Worm (Caenorhabditis elegans) whole organism, young adult: ENCODE data around the gene C03B1.5.

Experiments used
- B0336.3 ChIP-seq: fragments of 200-800 bp; sonication (Bioruptor generic); IDR thresholded peaks from 2 replicates; pipeline ENCODE4 v1.3.6; 2022; ENCODE audit warnings: missing genetic modification characterization, missing compliant biosample characterization
- C06A6.2 ChIP-seq: fragments of 200-800 bp; sonication (Bioruptor generic); conservative IDR thresholded peaks from 2 replicates; pipeline ENCODE4 v1.3.6; 2022; ENCODE audit warnings: missing genetic modification characterization, missing compliant biosample characterization
- F33H1.4 ChIP-seq: fragments of 200-800 bp; sonication (Bioruptor generic); IDR thresholded peaks from 2 replicates; pipeline ENCODE4 v1.3.6; 2022; ENCODE audit warnings: missing genetic modification reagents, missing genetic modification characterization, missing compliant biosample characterization
- F49E8.2 ChIP-seq: sonication (generic microtip); optimal IDR thresholded peaks from 3 replicates; lab custom pipeline; 2017; ENCODE audit warnings: missing genetic modification characterization, mild to moderate bottlenecking, missing compliant biosample characterization, antibody characterized with exemption, moderate library complexity; ENCODE audit not compliant: insufficient read depth
- F57A8.1 ChIP-seq: fragments of 200-800 bp; sonication (Bioruptor generic); optimal IDR thresholded peaks from 2 replicates; lab custom pipeline; 2018; ENCODE audit warnings: mild to moderate bottlenecking, missing genetic modification characterization, moderate library complexity, missing compliant biosample characterization
- Y53F4B.3 ChIP-seq: fragments of 200-800 bp; sonication (Bioruptor generic); IDR thresholded peaks from 2 replicates; pipeline ENCODE4 v1.3.6; 2022; ENCODE audit warnings: missing genetic modification reagents, missing genetic modification characterization, missing compliant biosample characterization
- Y53G8AR.9 ChIP-seq: fragments of 200-800 bp; sonication (Bioruptor generic); conservative IDR thresholded peaks from 2 replicates; pipeline ENCODE4 v1.3.6; 2022; ENCODE audit warnings: missing genetic modification reagents, missing genetic modification characterization, missing compliant biosample characterization
- Y67H2A.10 ChIP-seq: fragments of 200-800 bp; sonication (Bioruptor generic); conservative IDR thresholded peaks from 2 replicates; pipeline ENCODE4 v1.3.6; 2022; ENCODE audit warnings: missing genetic modification reagents, missing genetic modification characterization, missing compliant biosample characterization
- Y79H2A.3 ChIP-seq: fragments of 200-800 bp; sonication (Bioruptor generic); conservative IDR thresholded peaks from 2 replicates; pipeline ENCODE4 v1.3.6; 2022; ENCODE audit warnings: missing genetic modification reagents, missing genetic modification characterization, missing compliant biosample characterization
- aptf-3 ChIP-seq: fragments of 200-800 bp; sonication (Bioruptor generic); IDR thresholded peaks from 2 replicates; pipeline ENCODE4 v1.3.6; 2022; ENCODE audit warnings: missing genetic modification characterization, missing compliant biosample characterization
- atf-7 ChIP-seq: sonication (generic microtip); optimal IDR thresholded peaks from 2 replicates; lab custom pipeline; 2017; ENCODE audit warnings: mild to moderate bottlenecking, missing genetic modification characterization, missing compliant biosample characterization
- athp-1 ChIP-seq: sonication (generic microtip); optimal IDR thresholded peaks from 2 replicates; lab custom pipeline; 2017; ENCODE audit warnings: mild to moderate bottlenecking, missing genetic modification characterization, missing compliant biosample characterization
- attf-3 ChIP-seq: fragments of 200-800 bp; sonication (Bioruptor generic); conservative IDR thresholded peaks from 2 replicates; pipeline ENCODE4 v1.3.6; 2022; ENCODE audit warnings: missing genetic modification reagents, missing genetic modification characterization, missing compliant biosample characterization
- bed-1 ChIP-seq: fragments of 200-800 bp; sonication (Bioruptor generic); IDR thresholded peaks from 2 replicates; pipeline ENCODE4 v1.3.6; 2022; ENCODE audit warnings: missing genetic modification reagents, missing genetic modification characterization, missing compliant biosample characterization
- bed-2 ChIP-seq: fragments of 200-800 bp; sonication (Bioruptor generic); IDR thresholded peaks from 2 replicates; pipeline ENCODE4 v1.3.6; 2022; ENCODE audit warnings: missing genetic modification reagents, missing genetic modification characterization, missing compliant biosample characterization
- ceh-79 ChIP-seq: sonication (generic microtip); optimal IDR thresholded peaks from 2 replicates; lab custom pipeline; 2017; ENCODE audit warnings: mild to moderate bottlenecking, missing genetic modification characterization, missing compliant biosample characterization
- chd-7 ChIP-seq: sonication (generic microtip); optimal IDR thresholded peaks from 2 replicates; lab custom pipeline; 2016; ENCODE audit warnings: mild to moderate bottlenecking, missing genetic modification characterization, moderate library complexity, missing compliant biosample characterization
- dox-1 ChIP-seq: fragments of 200-800 bp; sonication (Bioruptor generic); IDR thresholded peaks from 2 replicates; pipeline ENCODE4 v1.3.6; 2022; ENCODE audit warnings: missing genetic modification reagents, missing genetic modification characterization, missing compliant biosample characterization
- egl-44 ChIP-seq: fragments of 200-800 bp; sonication (Bioruptor generic); IDR thresholded peaks from 2 replicates; pipeline ENCODE4 v1.3.6; 2022; ENCODE audit warnings: missing genetic modification reagents, missing genetic modification characterization, missing compliant biosample characterization
- egrh-3 ChIP-seq: fragments of 200-800 bp; sonication (Bioruptor generic); IDR thresholded peaks from 2 replicates; pipeline ENCODE4 v1.3.6; 2022; ENCODE audit warnings: missing genetic modification reagents, missing genetic modification characterization, missing compliant biosample characterization
- fkh-3 ChIP-seq: sonication (generic microtip); optimal IDR thresholded peaks from 2 replicates; lab custom pipeline; 2016; ENCODE audit warnings: mild to moderate bottlenecking, missing genetic modification characterization, missing compliant biosample characterization
- let-607 ChIP-seq, 2 experiments: fragments of 200-800 bp in 1 of 2; sonication (Bioruptor generic) in 1 of 2; sonication (generic microtip) in 1 of 2; optimal IDR thresholded peaks; 2 replicates each; lab custom pipeline; 2016 to 2018; ENCODE audit warnings: mild to moderate bottlenecking in 2 of 2, missing compliant biosample characterization in 2 of 2, missing genetic modification characterization in 2 of 2, moderate library complexity in 2 of 2, missing genotype in 1 of 2
- lin-35 ChIP-seq, 3 experiments: fragments of 150-350 bp in 2 of 3; sonication (generic microtip) in 1 of 3; optimal IDR thresholded peaks; 2 replicates each; lab custom pipeline; 2014 to 2018; ENCODE audit warnings: missing biosample characterization in 3 of 3, missing genetic modification characterization in 3 of 3, missing genetic modification reagents in 3 of 3
- lin-54 ChIP-seq: fragments of 200-800 bp; sonication (Bioruptor generic); optimal IDR thresholded peaks from 2 replicates; lab custom pipeline; 2018; ENCODE audit warnings: mild to moderate bottlenecking, missing genetic modification characterization, missing compliant biosample characterization
- lir-1 ChIP-seq: fragments of 200-800 bp; sonication (Bioruptor generic); conservative IDR thresholded peaks from 2 replicates; pipeline ENCODE4 v1.3.6; 2022; ENCODE audit warnings: missing genetic modification reagents, missing genetic modification characterization, missing compliant biosample characterization
- lsy-27 ChIP-seq: sonication (generic microtip); optimal IDR thresholded peaks from 2 replicates; lab custom pipeline; 2017; ENCODE audit warnings: missing genetic modification characterization, mild to moderate bottlenecking, missing compliant biosample characterization, antibody characterized with exemption, missing genotype, borderline replicate concordance; ENCODE audit not compliant: insufficient read depth
- madf-6 ChIP-seq: fragments of 200-800 bp; sonication (Bioruptor generic); IDR thresholded peaks from 2 replicates; pipeline ENCODE4 v1.3.6; 2022; ENCODE audit warnings: missing genetic modification reagents, missing genetic modification characterization, missing compliant biosample characterization
- madf-8 ChIP-seq: fragments of 200-800 bp; sonication (Bioruptor generic); conservative IDR thresholded peaks from 2 replicates; pipeline ENCODE4 v1.3.6; 2022; ENCODE audit warnings: missing genetic modification reagents, missing genetic modification characterization, missing compliant biosample characterization
- nhr-120 ChIP-seq: fragments of 200-800 bp; sonication (Bioruptor generic); IDR thresholded peaks from 2 replicates; pipeline ENCODE4 v1.3.6; 2022; ENCODE audit warnings: missing genetic modification characterization, missing compliant biosample characterization
- pbrm-1 ChIP-seq: fragments of 200-800 bp; sonication (Bioruptor generic); IDR thresholded peaks from 2 replicates; pipeline ENCODE4 v1.3.6; 2022; ENCODE audit warnings: missing genetic modification reagents, missing genetic modification characterization, missing compliant biosample characterization
- rpc-1 ChIP-seq, 2 experiments: fragments of 150-350 bp in 1 of 2; sonication (generic microtip) in 1 of 2; optimal IDR thresholded peaks; 2 replicates each; lab custom pipeline; 2014 to 2018; ENCODE audit warnings: missing biosample characterization in 1 of 2, missing genetic modification characterization in 1 of 2, missing genetic modification reagents in 1 of 2, missing genotype in 1 of 2
- sptf-2 ChIP-seq: fragments of 200-800 bp; sonication (Bioruptor generic); optimal IDR thresholded peaks from 2 replicates; lab custom pipeline; 2018; ENCODE audit warnings: mild to moderate bottlenecking, missing genetic modification characterization, missing compliant biosample characterization
- tbx-9 ChIP-seq: sonication (generic microtip); optimal IDR thresholded peaks from 2 replicates; lab custom pipeline; 2016; ENCODE audit warnings: borderline replicate concordance, missing genetic modification characterization, inconsistent platforms, missing compliant biosample characterization
- tlf-1 ChIP-seq: fragments of 200-800 bp; sonication (Bioruptor generic); optimal IDR thresholded peaks from 2 replicates; lab custom pipeline; 2018; ENCODE audit warnings: mild to moderate bottlenecking, missing genetic modification characterization, missing compliant biosample characterization
- unc-62 ChIP-seq: fragments of 150-350 bp; optimal IDR thresholded peaks from 2 replicates; lab custom pipeline; 2014; ENCODE audit warnings: missing biosample characterization, missing genetic modification reagents, missing genetic modification characterization
- xnd-1 ChIP-seq: sonication (generic microtip); optimal IDR thresholded peaks from 2 replicates; lab custom pipeline; 2016; ENCODE audit warnings: missing genotype, missing genetic modification reagents, missing genetic modification characterization, missing compliant biosample characterization
- zim-3 ChIP-seq: sonication (generic microtip); optimal IDR thresholded peaks from 2 replicates; lab custom pipeline; 2017; ENCODE audit warnings: mild to moderate bottlenecking, missing genetic modification characterization, moderate library complexity, missing compliant biosample characterization
- ztf-22 ChIP-seq: fragments of 200-800 bp; sonication (Bioruptor generic); optimal IDR thresholded peaks from 2 replicates; lab custom pipeline; 2018; ENCODE audit warnings: mild to moderate bottlenecking, missing genetic modification characterization, moderate library complexity, missing compliant biosample characterization
- ztf-25 ChIP-seq: fragments of 200-800 bp; sonication (Bioruptor generic); IDR thresholded peaks from 2 replicates; pipeline ENCODE4 v1.3.6; 2022; ENCODE audit warnings: missing genetic modification reagents, missing genetic modification characterization, missing compliant biosample characterization

The C03B1.5 gene

DNA sequence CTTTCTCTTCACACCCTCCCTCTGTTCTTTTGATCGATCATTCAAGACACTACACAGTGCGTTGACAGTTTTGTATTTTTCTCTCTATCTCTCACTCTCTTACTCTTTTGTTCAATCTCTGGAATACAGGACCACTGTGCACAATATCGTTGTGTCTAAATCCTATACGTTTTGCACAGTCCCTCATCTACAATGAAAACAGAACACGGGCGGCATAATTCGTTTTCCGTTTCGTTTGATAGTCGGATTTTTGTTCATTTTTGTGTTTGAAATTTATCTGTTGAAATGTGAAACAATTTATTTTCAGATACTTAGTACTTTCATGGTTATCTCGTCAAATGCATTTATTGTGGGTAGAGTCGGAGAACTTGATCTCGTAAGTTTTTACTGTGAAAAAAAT, 13.9 kb upstream of the C03B1.5 start, which contains the start of gene C03B1.7:
TSS of gene C03B1.7 (plus strand) at position 301 of the 400 bp plus-strand sequence.
- TF ChIP-seq pbrm-1 (GFP tag; lab: Robert Waterston, UW) (no peak), dox-1 (no peak), attf-3 (GFP tag; lab: Robert Waterston, UW) (no peak), lin-54 (GFP tag; lab: Kevin White, UChicago) (no peak), nhr-120 (GFP tag; lab: Robert Waterston, UW) (no peak), bed-2 (no peak), tlf-1 (GFP tag; lab: Kevin White, UChicago) (no peak), rpc-1 (optimal IDR thresholded peaks at IDR 0.05; lab: Kevin White, UChicago) (no peak), rpc-1 (tag; optimal IDR thresholded peaks at IDR 0.05; lab: Kevin White, UChicago) (no peak), B0336.3 (no peak), unc-62 (GFP tag; lab: Kevin White, UChicago) (no peak), aptf-3 (no peak), athp-1 (tag; lab: Kevin White, UChicago) (no peak), tbx-9 (tag; lab: Kevin White, UChicago) (no peak), ceh-79 (no peak)

ce11 chrX:6345785-6346184, 9.6 kb upstream of the C03B1.5 start:
- no peak for TF ChIP-seq lin-35 (GFP tag; optimal IDR thresholded peaks at IDR 0.05; lab: Kevin White, UChicago)
- no peak for TF ChIP-seq attf-3 (GFP tag; lab: Robert Waterston, UW)
- TF ChIP-seq bed-2, result no peak
- no peak for TF ChIP-seq let-607 (tag; optimal IDR thresholded peaks at IDR 0.05; lab: Kevin White, UChicago)
- TF ChIP-seq ztf-22, result no peak
- TF ChIP-seq egl-44 (GFP tag; lab: Robert Waterston, UW), result no peak
- no peak for TF ChIP-seq lir-1
- TF ChIP-seq Y79H2A.3 (GFP tag; lab: Robert Waterston, UW), result no peak
- TF ChIP-seq F49E8.2 (tag; lab: Kevin White, UChicago), result no peak
- TF ChIP-seq fkh-3, result no peak
- TF ChIP-seq, all 124 proteins: peak for 0

DNA sequence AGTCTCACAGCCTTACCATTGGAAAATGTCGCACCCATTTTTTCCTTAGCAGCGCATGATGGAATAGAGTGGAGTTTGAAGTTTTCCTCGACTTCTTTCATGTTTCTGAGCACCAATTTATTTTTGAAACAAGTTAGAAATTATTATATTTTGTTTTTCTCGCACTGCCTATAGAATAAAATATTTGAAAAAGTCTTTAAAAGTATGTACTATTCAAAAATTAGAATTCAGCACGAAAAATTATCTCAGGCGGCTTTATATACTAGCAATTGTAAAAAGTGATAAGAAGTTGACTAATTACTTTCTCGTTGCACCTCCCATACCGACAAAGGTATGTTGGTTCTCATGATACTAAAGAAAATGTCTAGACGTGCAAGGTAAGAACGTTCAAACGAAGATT, 8.4 kb upstream of the C03B1.5 start, which contains the start of gene C03B1.9:
TSS of gene C03B1.9 (minus strand) at position 101 of the 400 bp plus-strand sequence.
- TF ChIP-seq chd-7, result no peak
- TF ChIP-seq ztf-22, result no peak
- no peak for TF ChIP-seq ztf-25 (GFP tag; lab: Robert Waterston, UW)
- TF ChIP-seq bed-1 (GFP tag; lab: Robert Waterston, UW), result no peak
- TF ChIP-seq Y53G8AR.9, result no peak
- TF ChIP-seq lin-54 (GFP tag; lab: Kevin White, UChicago), result no peak
- TF ChIP-seq egrh-3 (GFP tag; lab: Robert Waterston, UW), result no peak
- no peak for TF ChIP-seq F57A8.1 (GFP tag; lab: Kevin White, UChicago)
- TF ChIP-seq F33H1.4 (GFP tag; lab: Robert Waterston, UW), result no peak
- TF ChIP-seq C06A6.2 (GFP tag; lab: Robert Waterston, UW), result no peak
- no peak for TF ChIP-seq zim-3 (tag; lab: Kevin White, UChicago)
- no peak for TF ChIP-seq fkh-3
- no peak for TF ChIP-seq attf-3 (GFP tag; lab: Robert Waterston, UW)

DNA sequence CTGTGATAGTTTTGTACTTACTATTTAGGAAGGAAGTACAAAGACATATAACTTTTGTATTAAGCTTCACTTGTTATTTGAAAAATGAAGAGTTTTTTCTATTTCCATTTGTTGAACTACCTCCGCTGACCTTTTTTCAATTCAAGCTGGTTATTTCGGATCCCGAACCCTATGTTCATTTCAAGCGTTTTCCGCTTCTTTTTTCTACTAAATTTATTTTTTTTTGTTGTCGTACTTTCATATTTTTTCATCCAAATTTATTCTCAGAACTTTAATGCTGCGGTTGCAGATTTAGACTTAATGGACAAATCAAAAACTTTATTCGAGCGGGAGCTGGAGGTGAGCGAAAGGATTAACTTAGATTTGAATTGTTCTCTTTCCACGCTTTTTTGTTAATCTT, 5.4 kb upstream of the C03B1.5 start, which contains the start of gene C03B1.6:
TSS of gene C03B1.6 (plus strand) at position 301 of the 400 bp plus-strand sequence.
- TF ChIP-seq Y79H2A.3 (GFP tag; lab: Robert Waterston, UW) (no peak), Y67H2A.10 (GFP tag; lab: Robert Waterston, UW) (no peak), egrh-3 (GFP tag; lab: Robert Waterston, UW) (no peak), atf-7 (no peak), madf-6 (GFP tag; lab: Robert Waterston, UW) (no peak), Y53F4B.3 (GFP tag; lab: Robert Waterston, UW) (no peak), lsy-27 (tag; lab: Kevin White, UChicago) (no peak), sptf-2 (no peak), fkh-3 (no peak), madf-8 (GFP tag; lab: Robert Waterston, UW) (no peak), xnd-1 (tag; lab: Kevin White, UChicago) (no peak)
